Worm (Caenorhabditis elegans): ENCODE results near the gene cyd-1.

DNA sequence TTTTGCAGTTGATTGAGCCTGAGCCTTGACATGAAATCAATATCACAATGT is 15.0 kb upstream of the cyd-1 start, which contains the start of gene ptr-18:
- TF ChIP-seq pqm-1 (tag; optimal IDR thresholded peaks at IDR 0.05) (no peak), fkh-10 (GFP tag; optimal IDR thresholded peaks at IDR 0.05) (no peak), aly-2 (tag; optimal IDR thresholded peaks at IDR 0.05) (no peak), nhr-28 (tag; optimal IDR thresholded peaks at IDR 0.05) (no peak), nhr-20 (tag; optimal IDR thresholded peaks at IDR 0.05) (no peak), lin-13 (GFP tag; optimal IDR thresholded peaks at IDR 0.05) (no peak), unc-86 (tag; optimal IDR thresholded peaks at IDR 0.05) (no peak), unc-62 (GFP tag; optimal IDR thresholded peaks at IDR 0.05) (no peak), nhr-76 (tag; optimal IDR thresholded peaks at IDR 0.05) (no peak), vab-15 (tag; optimal IDR thresholded peaks at IDR 0.05) (no peak), lin-35 (GFP tag; optimal IDR thresholded peaks at IDR 0.05) (no peak), Y116A8C.19 (tag; optimal IDR thresholded peaks at IDR 0.05; ENCODE audit: borderline replicate concordance) (no peak), jun-1 (tag; optimal IDR thresholded peaks at IDR 0.05) (no peak)

Measured in whole organism, L1 larva.